Fruit fly (Drosophila melanogaster) whole organism, embryonic: Measurements from ENCODE around the gene haf.

Source experiments
- B-H2 ChIP-seq: fragments of 200-800 bp; sonication (Bioruptor generic); optimal IDR thresholded peaks from 2 replicates; lab custom pipeline; 2018; ENCODE audit warnings: missing biosample characterization, mild to moderate bottlenecking, missing genetic modification characterization
- Blimp-1 ChIP-seq: fragments of 200-800 bp; sonication (Bioruptor generic); optimal IDR thresholded peaks from 3 replicates; lab custom pipeline; 2018; ENCODE audit warnings: missing biosample characterization, missing genetic modification characterization, mild to moderate bottlenecking, moderate library complexity, missing genetic modification reagents
- CG10654 ChIP-seq: fragments of 200-800 bp; sonication (Bioruptor generic); optimal IDR thresholded peaks from 2 replicates; lab custom pipeline; 2016; ENCODE audit warnings: missing biosample characterization, missing genetic modification characterization
- CG11723 ChIP-seq: fragments of 200-800 bp; sonication (Bioruptor generic); optimal IDR thresholded peaks from 2 replicates; lab custom pipeline; 2017; ENCODE audit warnings: missing biosample characterization, mild to moderate bottlenecking, missing genetic modification characterization
- CG1233 ChIP-seq: fragments of 200-800 bp; sonication (Bioruptor generic); optimal IDR thresholded peaks from 4 replicates; lab custom pipeline; 2018; ENCODE audit warnings: missing biosample characterization, mild to moderate bottlenecking, missing genetic modification characterization
- CG14441 ChIP-seq: fragments of 200-800 bp; sonication (Bioruptor generic); IDR thresholded peaks from 2 replicates; pipeline ENCODE4 v1.3.6; 2022; ENCODE audit warnings: missing biosample characterization, missing genetic modification characterization
- CG14965 ChIP-seq: fragments of 200-800 bp; sonication (Bioruptor generic); optimal IDR thresholded peaks from 2 replicates; lab custom pipeline; 2016; ENCODE audit warnings: missing biosample characterization, missing genetic modification characterization, borderline replicate concordance
- CG17385 ChIP-seq: fragments of 200-800 bp; sonication (Bioruptor generic); optimal IDR thresholded peaks from 3 replicates; lab custom pipeline; 2018; ENCODE audit warnings: missing biosample characterization, mild to moderate bottlenecking, missing genetic modification characterization
- CG1832 ChIP-seq: fragments of 200-800 bp; sonication (Bioruptor generic); optimal IDR thresholded peaks from 2 replicates; lab custom pipeline; 2017; ENCODE audit warnings: missing biosample characterization, mild to moderate bottlenecking, missing genetic modification characterization, inconsistent platforms
- CG2120 ChIP-seq: fragments of 200-800 bp; sonication (Bioruptor generic); optimal IDR thresholded peaks from 3 replicates; lab custom pipeline; 2016; ENCODE audit warnings: missing biosample characterization, missing genetic modification characterization
- CG2678 ChIP-seq: fragments of 200-800 bp; sonication (Bioruptor generic); optimal IDR thresholded peaks from 3 replicates; lab custom pipeline; 2019; ENCODE audit warnings: missing biosample characterization, mild to moderate bottlenecking, missing genetic modification characterization, moderate library complexity
- CG31365 ChIP-seq: fragments of 200-800 bp; sonication (Bioruptor generic); optimal IDR thresholded peaks from 2 replicates; lab custom pipeline; 2018; ENCODE audit warnings: missing biosample characterization, mild to moderate bottlenecking, missing genetic modification characterization
- CG3407 ChIP-seq: fragments of 200-800 bp; sonication (Bioruptor generic); optimal IDR thresholded peaks from 2 replicates; lab custom pipeline; 2018; ENCODE audit warnings: missing biosample characterization, mild to moderate bottlenecking, missing genetic modification characterization
- CG34224 ChIP-seq: fragments of 200-800 bp; sonication (Bioruptor generic); IDR thresholded peaks from 3 replicates; pipeline ENCODE4 v1.3.6; 2022; ENCODE audit warnings: missing biosample characterization, missing genetic modification characterization; ENCODE audit not compliant: partially characterized antibody
- CG3726 ChIP-seq: fragments of 200-800 bp; sonication (Bioruptor generic); IDR thresholded peaks from 3 replicates; pipeline ENCODE4, ENCODE4 v1.3.6; 2022; ENCODE audit warnings: missing biosample characterization, missing genetic modification characterization
- CG4730 ChIP-seq: fragments of 200-800 bp; sonication (Bioruptor generic); IDR thresholded peaks from 2 replicates; pipeline ENCODE4 v1.3.6; 2022; ENCODE audit warnings: missing biosample characterization, missing genetic modification characterization
- CG7372 ChIP-seq: fragments of 200-800 bp; sonication (Bioruptor generic); IDR thresholded peaks from 2 replicates; pipeline ENCODE4 v1.3.6; 2022; ENCODE audit warnings: missing biosample characterization, missing genetic modification characterization
- CG9437 ChIP-seq: fragments of 200-800 bp; sonication (Bioruptor generic); optimal IDR thresholded peaks from 2 replicates; lab custom pipeline; 2018; ENCODE audit warnings: missing biosample characterization, mild to moderate bottlenecking, missing genetic modification characterization
- CTCF ChIP-seq: fragments of 200-800 bp; sonication (Bioruptor generic); optimal IDR thresholded peaks from 2 replicates; lab custom pipeline; 2017; ENCODE audit warnings: missing biosample characterization, mild to moderate bottlenecking, missing genetic modification characterization, moderate library complexity
- Dll ChIP-seq: fragments of 200-800 bp; sonication (Bioruptor generic); IDR thresholded peaks from 4 replicates; pipeline ENCODE4 v1.3.6; 2022; ENCODE audit warnings: missing biosample characterization, missing genetic modification characterization; ENCODE audit not compliant: partially characterized antibody
- HHEX ChIP-seq: fragments of 200-800 bp; sonication (Bioruptor generic); optimal IDR thresholded peaks from 3 replicates; lab custom pipeline; 2017; ENCODE audit warnings: missing biosample characterization, mild to moderate bottlenecking, missing genetic modification characterization, missing genetic modification reagents
- HLH3B ChIP-seq: fragments of 200-800 bp; sonication (Bioruptor generic); IDR thresholded peaks from 2 replicates; pipeline ENCODE4 v1.3.6; 2022; ENCODE audit warnings: missing biosample characterization, missing genetic modification characterization
- Jarid2 ChIP-seq: fragments of 200-800 bp; sonication (Bioruptor generic); optimal IDR thresholded peaks from 3 replicates; lab custom pipeline; 2017; ENCODE audit warnings: mild to moderate bottlenecking, missing biosample characterization, missing genetic modification reagents, missing genetic modification characterization
- Lpt ChIP-seq: fragments of >200 bp; optimal IDR thresholded peaks from 2 replicates; lab custom pipeline; 2018; ENCODE audit warnings: missing biosample characterization, missing genetic modification characterization
- Mad ChIP-seq: fragments of 200-800 bp; sonication (Bioruptor generic); optimal IDR thresholded peaks from 2 replicates; lab custom pipeline; 2016; ENCODE audit warnings: missing biosample characterization, missing genetic modification characterization
- Med ChIP-seq: fragments of 200-800 bp; sonication (Bioruptor generic); peaks from one replicate; lab custom pipeline; 2016; ENCODE audit warnings: missing biosample characterization, missing genetic modification characterization, mild to moderate bottlenecking, inconsistent platforms, moderate library complexity
- NC2β ChIP-seq: fragments of 200-800 bp; sonication (Bioruptor generic); optimal IDR thresholded peaks from 2 replicates; lab custom pipeline; 2016; ENCODE audit warnings: missing biosample characterization, missing genetic modification characterization
- PHDP ChIP-seq: fragments of 200-800 bp; sonication (Bioruptor generic); optimal IDR thresholded peaks from 3 replicates; lab custom pipeline; 2018; ENCODE audit warnings: missing biosample characterization, mild to moderate bottlenecking, missing genetic modification characterization, moderate library complexity
- amos ChIP-seq: fragments of 200-800 bp; sonication (Bioruptor generic); IDR thresholded peaks from 2 replicates; pipeline ENCODE4 v1.3.6; 2022; ENCODE audit warnings: missing biosample characterization, missing genetic modification characterization; ENCODE audit not compliant: partially characterized antibody
- ato ChIP-seq: fragments of 200-800 bp; sonication (Bioruptor generic); IDR thresholded peaks from 2 replicates; pipeline ENCODE4 v1.3.6; 2022; ENCODE audit warnings: missing biosample characterization, missing genetic modification characterization; ENCODE audit not compliant: partially characterized antibody
- cwo ChIP-seq: fragments of 200-800 bp; sonication (Bioruptor generic); optimal IDR thresholded peaks from 3 replicates; lab custom pipeline; 2017; ENCODE audit warnings: missing biosample characterization, missing genetic modification characterization, mild to moderate bottlenecking, moderate library complexity, missing genetic modification reagents
- dan ChIP-seq: fragments of 200-800 bp; sonication (Bioruptor generic); IDR thresholded peaks from 2 replicates; pipeline ENCODE4 v1.3.6; 2022; ENCODE audit warnings: missing biosample characterization, missing genetic modification characterization
- dimm ChIP-seq: fragments of 200-800 bp; sonication (Bioruptor generic); IDR thresholded peaks from 2 replicates; pipeline ENCODE4 v1.3.6; 2022; ENCODE audit warnings: missing biosample characterization, missing genetic modification characterization
- eyg ChIP-seq: fragments of 200-800 bp; sonication (Bioruptor generic); optimal IDR thresholded peaks from 3 replicates; lab custom pipeline; 2016; ENCODE audit warnings: missing biosample characterization, missing genetic modification characterization
- fd64A ChIP-seq: fragments of 200-800 bp; sonication (Bioruptor generic); optimal IDR thresholded peaks from 3 replicates; lab custom pipeline; 2018; ENCODE audit warnings: missing biosample characterization, mild to moderate bottlenecking, missing genetic modification characterization
- gt ChIP-seq: fragments of 200-800 bp; sonication (Bioruptor generic); IDR thresholded peaks from 2 replicates; pipeline ENCODE4 v1.3.6; 2022; ENCODE audit warnings: missing biosample characterization, missing genetic modification characterization
- jigr1 ChIP-seq: fragments of 200-800 bp; sonication (Bioruptor generic); IDR thresholded peaks from 3 replicates; pipeline ENCODE4 v1.3.6; 2022; ENCODE audit warnings: missing biosample characterization, missing genetic modification characterization
- klu ChIP-seq: fragments of 200-800 bp; sonication (Bioruptor generic); IDR thresholded peaks from 2 replicates; pipeline ENCODE4 v1.3.6; 2022; ENCODE audit warnings: missing biosample characterization, missing genetic modification characterization
- lab ChIP-seq: fragments of 200-800 bp; sonication (Bioruptor generic); optimal IDR thresholded peaks from 3 replicates; lab custom pipeline; 2017; ENCODE audit warnings: missing biosample characterization, missing genetic modification characterization, mild to moderate bottlenecking, moderate library complexity, missing genetic modification reagents
- lov ChIP-seq, 2 experiments: fragments of 200-800 bp in 1 of 2; fragments of >200 bp in 1 of 2; sonication (Bioruptor generic) in 1 of 2; IDR thresholded peaks in 1 of 2; optimal IDR thresholded peaks in 1 of 2; 2 replicates in 1 of 2; 3 replicates in 1 of 2; pipeline versions ENCODE4 v1.3.6 to Lab custom; 2017 to 2022; ENCODE audit warnings: missing biosample characterization in 1 of 2, missing genetic modification characterization in 1 of 2
- mirr ChIP-seq: fragments of 200-800 bp; sonication (Bioruptor generic); optimal IDR thresholded peaks from 3 replicates; lab custom pipeline; 2018; ENCODE audit warnings: missing biosample characterization, mild to moderate bottlenecking, missing genetic modification characterization
- otp ChIP-seq: fragments of 200-800 bp; sonication (Bioruptor generic); IDR thresholded peaks from 3 replicates; pipeline ENCODE4, ENCODE4 v1.3.6; 2022; ENCODE audit warnings: missing biosample characterization, missing genetic modification characterization
- row ChIP-seq: fragments of 200-800 bp; sonication (Bioruptor generic); IDR thresholded peaks from 3 replicates; pipeline ENCODE4 v1.3.6; 2022; ENCODE audit warnings: missing biosample characterization, missing genetic modification characterization
- schlank ChIP-seq: fragments of 200-800 bp; sonication (Bioruptor generic); optimal IDR thresholded peaks from 2 replicates; lab custom pipeline; 2018; ENCODE audit warnings: missing biosample characterization, mild to moderate bottlenecking, missing genetic modification characterization
- sna ChIP-seq: fragments of 200-800 bp; sonication (Bioruptor generic); IDR thresholded peaks from 2 replicates; pipeline ENCODE4 v1.3.6; 2022; ENCODE audit warnings: missing biosample characterization, missing genetic modification characterization; ENCODE audit not compliant: partially characterized antibody
- sob ChIP-seq: fragments of 200-800 bp; sonication (Bioruptor generic); IDR thresholded peaks from 2 replicates; pipeline ENCODE4 v1.3.6; 2022; ENCODE audit warnings: missing biosample characterization, missing genetic modification characterization
- stc ChIP-seq: fragments of 200-800 bp; sonication (Bioruptor generic); IDR thresholded peaks from 2 replicates; pipeline ENCODE4 v1.3.6; 2022; ENCODE audit warnings: missing biosample characterization, missing genetic modification characterization
- tin ChIP-seq: fragments of 200-800 bp; sonication (Bioruptor generic); optimal IDR thresholded peaks from 3 replicates; lab custom pipeline; 2016; ENCODE audit warnings: missing biosample characterization, missing genetic modification characterization
- trh ChIP-seq: fragments of 200-800 bp; sonication (Bioruptor generic); optimal IDR thresholded peaks from 2 replicates; lab custom pipeline; 2016; ENCODE audit warnings: missing biosample characterization, missing genetic modification characterization
- ttk ChIP-seq: fragments of 200-800 bp; sonication (Bioruptor generic); IDR thresholded peaks from 2 replicates; pipeline ENCODE4 v2.1.2; 2022; ENCODE audit warnings: missing biosample characterization, missing genetic modification characterization
- tup ChIP-seq: fragments of 200-800 bp; sonication (Bioruptor generic); optimal IDR thresholded peaks from 2 replicates; lab custom pipeline; 2016; ENCODE audit warnings: missing biosample characterization, mild to moderate bottlenecking, missing genetic modification characterization, moderate library complexity
- twi ChIP-seq: fragments of 200-800 bp; optimal IDR thresholded peaks from 2 replicates; lab custom pipeline; 2019; ENCODE audit warnings: missing biosample characterization, mild to moderate bottlenecking, missing genetic modification characterization, moderate library complexity

The haf gene

DNA sequence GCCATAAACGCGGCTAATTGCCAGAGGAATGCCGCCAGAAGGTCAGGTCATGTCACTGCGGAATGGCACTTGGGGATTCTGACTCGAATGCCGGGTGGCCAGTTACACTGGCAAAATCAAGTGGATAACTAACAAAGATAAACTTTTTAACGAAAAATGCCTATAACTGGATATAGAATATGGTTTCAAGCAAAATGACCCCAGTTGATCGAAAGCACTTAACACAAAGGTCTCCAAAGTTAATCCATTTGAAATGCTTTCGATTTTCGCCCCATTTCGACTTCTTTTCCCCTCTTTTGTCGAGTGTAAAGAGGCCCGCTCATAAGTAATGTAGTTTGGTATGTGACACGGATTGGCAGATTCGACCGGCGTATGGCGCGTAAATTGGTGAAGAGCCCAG is 13.7 kb downstream of the haf start (continued):
- TF ChIP-seq tup (GFP tag; lab: Kevin White, UChicago) (no peak), otp (GFP tag; lab: Robert Waterston, UW) (no peak), CG17385 (GFP tag; lab: Kevin White, UChicago) (no peak), CG1233 (GFP tag; lab: Kevin White, UChicago) (no peak), eyg (no peak), cwo (GFP tag; lab: Kevin White, UChicago) (no peak), CG31365 (tag; lab: Kevin White, UChicago) (no peak), lov (optimal IDR thresholded peaks at IDR 0.05; lab: Kevin White, UChicago) (no peak), lov (GFP tag; IDR thresholded peaks at IDR 0.05; lab: Robert Waterston, UW) (no peak), PHDP (tag; lab: Kevin White, UChicago) (no peak), HLH3B (no peak), Mad (GFP tag; lab: Kevin White, UChicago) (no peak), Jarid2 (GFP tag; lab: Kevin White, UChicago) (no peak), twi (tag; lab: Kevin White, UChicago) (no peak), ato (GFP tag; lab: Robert Waterston, UW) (no peak), NC2β (GFP tag; lab: Kevin White, UChicago) (no peak), stc (GFP tag; lab: Robert Waterston, UW) (no peak), CTCF (GFP tag; lab: Kevin White, UChicago) (no peak), dan (no peak), lab (GFP tag; lab: Kevin White, UChicago) (peak; percentile 34), CG10654 (no peak), row (GFP tag; lab: Robert Waterston, UW) (peak; percentile 48), CG34224 (GFP tag; lab: Robert Waterston, UW) (no peak), jigr1 (GFP tag; lab: Robert Waterston, UW) (no peak), CG4730 (GFP tag; lab: Robert Waterston, UW) (no peak), B-H2 (GFP tag; lab: Kevin White, UChicago) (no peak), CG1832 (GFP tag; lab: Kevin White, UChicago) (no peak), CG11723 (GFP tag; lab: Kevin White, UChicago) (no peak), tin (GFP tag; lab: Kevin White, UChicago) (no peak), CG3726 (GFP tag; lab: Robert Waterston, UW) (no peak), gt (GFP tag; lab: Robert Waterston, UW) (no peak), sob (GFP tag; lab: Robert Waterston, UW) (peak; percentile 26; the same call in 1 of the 2 replicates), schlank (tag; lab: Kevin White, UChicago) (no peak), CG3407 (GFP tag; lab: Kevin White, UChicago) (no peak), mirr (no peak), dimm (no peak), Med (GFP tag; lab: Kevin White, UChicago) (no peak), Blimp-1 (GFP tag; lab: Kevin White, UChicago) (peak; percentile 43), ttk (GFP tag; lab: Robert Waterston, UW) (no peak), trh (GFP tag; lab: Kevin White, UChicago) (no peak), fd64A (GFP tag; lab: Kevin White, UChicago) (no peak), CG14965 (GFP tag; lab: Kevin White, UChicago) (no peak), CG14441 (GFP tag; lab: Robert Waterston, UW) (no peak), HHEX (GFP tag; lab: Kevin White, UChicago) (no peak), CG9437 (GFP tag; lab: Kevin White, UChicago) (no peak), Lpt (GFP tag; lab: Kevin White, UChicago) (no peak), klu (GFP tag; lab: Robert Waterston, UW) (no peak), amos (GFP tag; lab: Robert Waterston, UW) (no peak), Dll (no peak), CG2120 (GFP tag; lab: Kevin White, UChicago) (no peak), CG7372 (no peak), sna (GFP tag; lab: Robert Waterston, UW) (no peak), CG2678 (tag; lab: Kevin White, UChicago) (peak; percentile 40)
